Fruit fly (Drosophila melanogaster): ENCODE results near the gene AOX2.

DNA sequence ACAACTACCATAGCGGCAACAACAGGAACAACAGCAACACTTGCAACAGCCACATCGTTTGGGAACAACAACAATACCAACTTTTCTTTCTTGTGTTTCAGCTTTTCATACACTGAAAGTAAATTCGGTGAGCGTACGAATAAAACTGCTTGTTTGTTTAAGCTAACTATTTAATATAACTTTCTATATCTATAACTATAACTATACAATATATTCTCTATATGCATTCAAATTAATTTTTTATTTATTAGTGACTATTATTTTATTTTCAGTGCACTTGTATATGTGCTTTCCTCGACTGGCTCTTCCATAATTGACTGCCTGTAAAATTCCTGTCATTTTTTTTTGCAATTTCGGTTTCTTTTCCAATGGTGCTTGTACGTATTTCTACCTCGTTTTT lies 24.7 kb upstream of the AOX2 start:
- TF ChIP-seq pan (optimal IDR thresholded peaks at IDR 0.05) (no peak), tai (GFP tag; optimal IDR thresholded peaks at IDR 0.05) (no peak), usp (GFP tag; optimal IDR thresholded peaks at IDR 0.05) (no peak)
